Fruit fly (Drosophila melanogaster) S2 (cell line): ENCODE measurements around the gene Pi4KIIIalpha.

ENCODE experiments used
- CG8478 ChIP-seq: fragments of >200 bp; optimal IDR thresholded peaks from 2 replicates; lab custom pipeline; 2018
- CTCF ChIP-seq, 2 experiments: fragments of >200 bp; optimal IDR thresholded peaks; 2 replicates each; lab custom pipeline; 2018

Gene Pi4KIIIalpha

dm6 chrX:2659430-2660075 lies 34.9 kb downstream of the Pi4KIIIalpha start:
- TF ChIP-seq CTCF (optimal IDR thresholded peaks at IDR 0.05; lab: Kevin White, UChicago): peak; percentile 85 to 88
- no peak for TF ChIP-seq CG8478 (lab: Kevin White, UChicago)

dm6 chrX:2661758-2662157 lies 37.2 kb downstream of the Pi4KIIIalpha start:
- TF ChIP-seq CTCF (optimal IDR thresholded peaks at IDR 0.05; lab: Kevin White, UChicago) (no peak), CG8478 (lab: Kevin White, UChicago) (no peak)

- TF ChIP-seq CG8478 (lab: Kevin White, UChicago) (no peak), CTCF (optimal IDR thresholded peaks at IDR 0.05; lab: Kevin White, UChicago) (no peak)
Observed at dm6 chrX:2662540-2663133, 38.0 kb downstream of the Pi4KIIIalpha start.

- TF ChIP-seq CG8478 (lab: Kevin White, UChicago): no peak
- no peak for TF ChIP-seq CTCF (optimal IDR thresholded peaks at IDR 0.05; lab: Kevin White, UChicago)
Observed at dm6 chrX:2663416-2663815, 38.8 kb downstream of the Pi4KIIIalpha start.

- TF ChIP-seq CTCF (optimal IDR thresholded peaks at IDR 0.05; lab: Kevin White, UChicago) (no peak), CG8478 (lab: Kevin White, UChicago) (no peak)
Observed at dm6 chrX:2677024-2677589, 52.5 kb downstream of the Pi4KIIIalpha start.

- TF ChIP-seq CG8478 (lab: Kevin White, UChicago) (no peak), CTCF (optimal IDR thresholded peaks at IDR 0.05; lab: Kevin White, UChicago) (no peak)
Observed at dm6 chrX:2681601-2682000, 57.0 kb downstream of the Pi4KIIIalpha start, which contains the start of gene HLH3B. HLH3B (minus strand) TSS chrX:2681723.

dm6 chrX:2682832-2683231 lies 58.2 kb downstream of the Pi4KIIIalpha start, which contains the start of gene CG2652:
CG2652 (minus strand) TSS chrX:2682932.
- TF ChIP-seq CG8478 (lab: Kevin White, UChicago): no peak
- no peak for TF ChIP-seq CTCF (optimal IDR thresholded peaks at IDR 0.05; lab: Kevin White, UChicago)
